Worm (Caenorhabditis elegans) whole organism, L4/young adult: ENCODE measurements around the gene chil-10.

ENCODE experiments used
- dao-5 ChIP-seq: sonication (generic microtip); optimal IDR thresholded peaks from 2 replicates; lab custom pipeline; 2016; ENCODE audit warnings: missing genotype, missing genetic modification characterization, moderate library complexity, missing compliant biosample characterization
- him-1 ChIP-seq: sonication (generic microtip); optimal IDR thresholded peaks from 2 replicates; lab custom pipeline; 2016; ENCODE audit warnings: missing genotype, missing genetic modification reagents, missing genetic modification characterization, missing compliant biosample characterization

DNA sequence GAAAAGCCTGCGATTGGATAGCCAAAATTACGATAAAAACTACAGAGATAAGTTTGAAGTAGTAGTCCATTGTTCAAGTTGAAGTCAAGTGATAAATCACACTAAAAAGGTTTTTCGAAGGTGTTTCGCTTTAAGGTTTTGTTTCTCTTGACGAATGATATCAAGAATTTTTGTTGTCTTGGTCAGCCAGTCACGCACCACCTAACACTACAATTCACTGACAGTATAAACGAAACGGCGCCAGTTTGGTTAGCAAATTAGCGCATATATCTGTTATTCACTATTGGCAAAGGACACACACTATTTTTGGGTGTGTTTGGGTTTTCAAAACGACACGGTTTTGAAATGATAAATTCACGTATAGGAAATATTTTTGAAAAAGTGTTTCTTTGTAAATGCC is 12.4 kb downstream of the chil-10 start, which contains the start of gene C44C1.6:
- TF ChIP-seq dao-5 (tag; lab: Kevin White, UChicago) = no peak
- TF ChIP-seq him-1 (tag; lab: Kevin White, UChicago) = no peak
